Fruit fly (Drosophila melanogaster): ENCODE data around the gene BicD.

The BicD gene

DNA sequence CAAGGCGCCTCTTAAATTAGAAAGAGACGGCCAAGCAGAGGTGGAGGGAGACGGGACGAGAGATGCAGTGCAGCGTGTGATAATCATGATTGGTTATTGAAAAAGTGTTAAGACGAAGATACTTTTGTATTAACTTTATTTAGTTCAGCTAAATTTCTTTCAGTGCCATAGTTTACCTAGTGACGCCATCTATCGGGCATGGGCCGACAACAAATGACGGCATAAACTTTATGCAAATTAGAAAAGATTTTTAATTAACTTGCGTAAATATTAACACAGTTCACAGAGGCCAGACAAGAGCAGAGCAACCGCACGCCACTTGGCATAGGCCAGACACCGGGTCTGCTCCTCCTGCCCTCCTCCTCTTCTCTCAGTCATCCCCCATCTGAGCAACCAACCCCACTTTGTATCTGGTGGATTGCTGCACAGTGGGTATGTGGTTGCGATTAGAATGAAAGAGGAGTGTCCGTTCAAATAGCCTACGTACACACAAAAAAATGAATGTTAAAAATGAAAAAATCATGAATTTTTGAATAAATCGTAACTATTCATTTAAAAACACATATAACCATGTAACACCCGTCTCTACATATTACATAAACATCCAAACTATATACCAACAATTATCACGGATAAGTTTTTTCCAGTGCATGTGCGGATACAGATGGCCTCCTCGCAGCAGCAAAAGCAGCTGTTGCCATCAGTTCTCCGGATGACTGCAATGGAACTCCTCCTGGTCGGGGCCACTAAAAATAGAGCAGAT lies 6.9 kb downstream of the BicD start (continued):
- no peak for TF ChIP-seq MESR4 (GFP tag; optimal IDR thresholded peaks at IDR 0.05)
- TF ChIP-seq CG8765 (GFP tag; IDR thresholded peaks at IDR 0.05) = peak; percentile 36; the same call in 1 of the 2 replicates
- TF ChIP-seq CG34376 (GFP tag; optimal IDR thresholded peaks at IDR 0.05) = peak; percentile 30
- no peak for TF ChIP-seq Opbp (GFP tag; IDR thresholded peaks at IDR 0.05; ENCODE audit: partially characterized antibody)
- peak; percentile 83 for TF ChIP-seq CG17829 (tag; optimal IDR thresholded peaks at IDR 0.05)
- TF ChIP-seq CG10274 (GFP tag; optimal IDR thresholded peaks at IDR 0.05) = no peak
- no peak for TF ChIP-seq pita (GFP tag; optimal IDR thresholded peaks at IDR 0.05)
- TF ChIP-seq luna (GFP tag; optimal IDR thresholded peaks at IDR 0.05) = no peak
- peak; percentile 51; the same call in 1 of the 2 replicates for TF ChIP-seq CG11085 (GFP tag; IDR thresholded peaks at IDR 0.05)
- TF ChIP-seq cas (GFP tag; IDR thresholded peaks at IDR 0.05) = peak; percentile 52; the same call in 1 of the 2 replicates
- TF ChIP-seq CG13296 (GFP tag; optimal IDR thresholded peaks at IDR 0.05) = peak; percentile 59
- TF ChIP-seq CG6254 (GFP tag; optimal IDR thresholded peaks at IDR 0.05) = peak; percentile 68
- no peak for TF ChIP-seq CG1832 (GFP tag; optimal IDR thresholded peaks at IDR 0.05)
- TF ChIP-seq esg (GFP tag; conservative IDR thresholded peaks at IDR 0.05) = peak; percentile 85
- no peak for TF ChIP-seq sd (tag; optimal IDR thresholded peaks at IDR 0.05)
- peak; percentile 84 for TF ChIP-seq CG9609 (GFP tag; optimal IDR thresholded peaks at IDR 0.05)
- TF ChIP-seq unpg (GFP tag; optimal IDR thresholded peaks at IDR 0.05) = peak; percentile 88
- peak; percentile 78 for TF ChIP-seq tx (GFP tag; optimal IDR thresholded peaks at IDR 0.05)
- TF ChIP-seq Nf-YA (GFP tag; IDR thresholded peaks at IDR 0.05) = peak; percentile 80
- peak; percentile 81 for TF ChIP-seq CG15269 (tag; optimal IDR thresholded peaks at IDR 0.05)
- no peak for TF ChIP-seq stwl (tag; optimal IDR thresholded peaks at IDR 0.05)
- TF ChIP-seq CG10267 (tag; optimal IDR thresholded peaks at IDR 0.05) = peak; percentile 79
- TF ChIP-seq repo (GFP tag; optimal IDR thresholded peaks at IDR 0.05) = peak; percentile 70
- peak; percentile 86 for TF ChIP-seq CG12769 (tag; optimal IDR thresholded peaks at IDR 0.05)
- TF ChIP-seq CG31365 (tag; optimal IDR thresholded peaks at IDR 0.05) = peak; percentile 17
- TF ChIP-seq HLH4C (GFP tag; IDR thresholded peaks at IDR 0.05; ENCODE audit: partially characterized antibody) = no peak
- TF ChIP-seq CG3065 (GFP tag; optimal IDR thresholded peaks at IDR 0.05) = peak; percentile 20
- peak; percentile 50 for TF ChIP-seq HmgD (GFP tag; optimal IDR thresholded peaks at IDR 0.05)
- TF ChIP-seq bigmax (GFP tag; optimal IDR thresholded peaks at IDR 0.05) = no peak
- TF ChIP-seq CG12659 (GFP tag; optimal IDR thresholded peaks at IDR 0.05) = peak; percentile 72
- TF ChIP-seq stc (GFP tag; IDR thresholded peaks at IDR 0.05) = peak; percentile 77
- peak; percentile 81 for TF ChIP-seq Side (GFP tag; optimal IDR thresholded peaks at IDR 0.05)
- TF ChIP-seq pum (GFP tag; optimal IDR thresholded peaks at IDR 0.05) = peak; percentile 81
- no peak for TF ChIP-seq CG13287 (GFP tag; IDR thresholded peaks at IDR 0.05; ENCODE audit: partially characterized antibody)
- TF ChIP-seq CG7963 (GFP tag; IDR thresholded peaks at IDR 0.05; ENCODE audit: partially characterized antibody) = no peak
- TF ChIP-seq Gsc (GFP tag; IDR thresholded peaks at IDR 0.05) = no peak
- TF ChIP-seq pan (optimal IDR thresholded peaks at IDR 0.05) = no peak
- peak in 1 of 2 experiments; percentile 74 for TF ChIP-seq pan (GFP tag; optimal IDR thresholded peaks at IDR 0.05 in 1 of 2, IDR thresholded peaks at IDR 0.05 in 1 of 2)
- TF ChIP-seq Fer3 (tag; optimal IDR thresholded peaks at IDR 0.05) = peak; percentile 76
- no peak for TF ChIP-seq nom (GFP tag; optimal IDR thresholded peaks at IDR 0.05)
- no peak for TF ChIP-seq nerfin-2 (GFP tag; IDR thresholded peaks at IDR 0.05; ENCODE audit: partially characterized antibody)
- peak; percentile 76 for TF ChIP-seq pho (GFP tag; optimal IDR thresholded peaks at IDR 0.05)
- TF ChIP-seq Sin3A (optimal IDR thresholded peaks at IDR 0.05) = no peak
- peak; percentile 55 for TF ChIP-seq fd3F (GFP tag; optimal IDR thresholded peaks at IDR 0.05)
- TF ChIP-seq cad (GFP tag; optimal IDR thresholded peaks at IDR 0.05) = no peak
- TF ChIP-seq so (GFP tag; IDR thresholded peaks at IDR 0.05) = peak; percentile 64; the same call in 1 of the 3 replicates
- peak; percentile 40 for TF ChIP-seq CG3838 (GFP tag; optimal IDR thresholded peaks at IDR 0.05)
- TF ChIP-seq Hmx (GFP tag; optimal IDR thresholded peaks at IDR 0.05) = no peak
- peak; percentile 85 for TF ChIP-seq D19A (tag; optimal IDR thresholded peaks at IDR 0.05)

All from whole organism, embryonic.